Fruit fly (Drosophila melanogaster): Measurements from ENCODE around the gene Prp31.
A peak's percentile ranks its signal among the peaks of the same experiment; 100 is the strongest.

Prp31 gene

dm6 chr3L:15142004-15142890, 16.7 kb upstream of the Prp31 start, which contains the start of gene Pdi:
Pdi (minus strand) TSS chr3L:15142840.
- TF ChIP-seq Clk (GFP tag; optimal IDR thresholded peaks at IDR 0.05): no peak
- TF ChIP-seq kay (GFP tag; ENCODE audit: borderline replicate concordance): peak; percentile 28
- no peak for TF ChIP-seq ovo (GFP tag; optimal IDR thresholded peaks at IDR 0.05)
- TF ChIP-seq bab1 (GFP tag; optimal IDR thresholded peaks at IDR 0.05): peak; percentile 81
- TF ChIP-seq Crg-1 (GFP tag; optimal IDR thresholded peaks at IDR 0.05): peak; percentile 6
- peak; percentile 33 for TF ChIP-seq Mnt (GFP tag; optimal IDR thresholded peaks at IDR 0.05)
- TF ChIP-seq pad (GFP tag; optimal IDR thresholded peaks at IDR 0.05): no peak
- no peak for TF ChIP-seq cnc (optimal IDR thresholded peaks at IDR 0.05)
- TF ChIP-seq tj (GFP tag; optimal IDR thresholded peaks at IDR 0.05): peak; percentile 77
- TF ChIP-seq CG7101 (tag; optimal IDR thresholded peaks at IDR 0.05): peak; percentile 53
- peak; percentile 57 for TF ChIP-seq CG1620 (GFP tag; optimal IDR thresholded peaks at IDR 0.05)
- TF ChIP-seq CG14711 (tag; optimal IDR thresholded peaks at IDR 0.05): no peak
- TF ChIP-seq toe (GFP tag; optimal IDR thresholded peaks at IDR 0.05): peak; percentile 41
- no peak for TF ChIP-seq CG11617 (GFP tag; optimal IDR thresholded peaks at IDR 0.05)
- no peak for TF ChIP-seq CG5204 (GFP tag; optimal IDR thresholded peaks at IDR 0.05)
- TF ChIP-seq Hr96 (GFP tag; optimal IDR thresholded peaks at IDR 0.05): peak; percentile 36
- TF ChIP-seq CG7045 (GFP tag; optimal IDR thresholded peaks at IDR 0.05): no peak
- peak; percentile 3 for TF ChIP-seq cic (GFP tag; optimal IDR thresholded peaks at IDR 0.05)
- peak; percentile 51 for TF ChIP-seq CG33017 (tag; optimal IDR thresholded peaks at IDR 0.05)
- peak; percentile 34 for TF ChIP-seq CG12768 (GFP tag; optimal IDR thresholded peaks at IDR 0.05)

DNA sequence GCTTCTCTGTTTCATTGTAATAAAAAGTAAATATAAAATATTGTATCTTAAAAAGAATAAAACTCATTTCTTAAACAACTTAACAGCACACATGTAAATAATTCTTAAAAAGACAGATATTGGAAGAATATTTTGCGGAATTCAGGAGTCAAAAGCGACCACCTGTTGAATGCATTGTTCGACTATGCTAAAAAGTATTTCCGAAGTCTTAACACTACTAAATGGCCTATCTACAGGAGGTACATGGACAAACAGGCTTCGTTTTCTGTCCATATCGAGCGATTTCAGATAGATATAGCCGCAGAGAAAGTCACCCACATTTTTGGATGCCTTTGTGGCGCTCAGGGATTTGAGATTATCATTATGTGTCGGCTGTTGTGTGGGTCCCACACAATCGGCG, 15.8 kb upstream of the Prp31 start:
- TF ChIP-seq Mnt (GFP tag; optimal IDR thresholded peaks at IDR 0.05) (no peak), CG12768 (GFP tag; optimal IDR thresholded peaks at IDR 0.05) (no peak)

- no peak for TF ChIP-seq cic (GFP tag; optimal IDR thresholded peaks at IDR 0.05)
- TF ChIP-seq CG1620 (GFP tag; optimal IDR thresholded peaks at IDR 0.05): peak; percentile 18
- TF ChIP-seq tj (GFP tag; optimal IDR thresholded peaks at IDR 0.05): peak; percentile 18
- TF ChIP-seq toe (GFP tag; optimal IDR thresholded peaks at IDR 0.05): no peak
- no peak for TF ChIP-seq CG7045 (GFP tag; optimal IDR thresholded peaks at IDR 0.05)
- TF ChIP-seq kay (GFP tag; ENCODE audit: borderline replicate concordance): peak; percentile 74
- TF ChIP-seq Mnt (GFP tag; optimal IDR thresholded peaks at IDR 0.05): peak; percentile 21
- no peak for TF ChIP-seq CG11617 (GFP tag; optimal IDR thresholded peaks at IDR 0.05)
These were observed 15.0 kb upstream of the Prp31 start, which contains the start of the genes CG32147 and Pex3 for dm6 chr3L:15143638-15144600. CG32147 (minus strand) TSS chr3L:15144059. Pex3 (plus strand) TSS chr3L:15144355.

dm6 chr3L:15146643-15147187, 12.2 kb upstream of the Prp31 start, which contains the start of gene FucTA:
FucTA (plus strand) TSS chr3L:15147137.
- TF ChIP-seq ovo (GFP tag; optimal IDR thresholded peaks at IDR 0.05) (peak; percentile 25), CG11617 (GFP tag; optimal IDR thresholded peaks at IDR 0.05) (no peak)

DNA sequence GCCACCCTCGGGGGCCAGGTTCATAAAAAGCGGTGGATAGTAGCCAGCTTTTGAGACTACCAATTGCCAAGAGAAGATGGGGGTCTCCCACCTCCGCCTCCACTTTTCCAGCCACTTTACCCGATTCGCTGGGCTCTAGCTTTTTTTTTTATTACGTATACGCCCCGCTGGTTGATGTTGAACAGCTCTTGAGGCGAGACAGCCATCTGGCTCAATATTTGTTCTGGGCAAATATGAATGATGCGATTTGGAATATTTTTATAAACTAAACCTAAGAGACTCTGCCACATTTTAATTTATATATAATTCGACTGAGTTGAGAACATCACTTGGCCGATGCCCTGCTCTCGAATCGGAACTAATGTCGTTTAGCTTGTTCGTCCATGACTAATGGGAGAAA, 8.9 kb upstream of the Prp31 start:
- TF ChIP-seq CG11617 (GFP tag; optimal IDR thresholded peaks at IDR 0.05) (no peak), CG14711 (tag; optimal IDR thresholded peaks at IDR 0.05) (no peak), CG33017 (tag; optimal IDR thresholded peaks at IDR 0.05) (no peak)

- peak; percentile 42 for TF ChIP-seq CG7101 (tag; optimal IDR thresholded peaks at IDR 0.05)
- no peak for TF ChIP-seq kay (GFP tag; ENCODE audit: borderline replicate concordance)
- peak; percentile 44 for TF ChIP-seq bab1 (GFP tag; optimal IDR thresholded peaks at IDR 0.05)
- TF ChIP-seq Mnt (GFP tag; optimal IDR thresholded peaks at IDR 0.05): peak; percentile 56
These were observed 2.6 kb downstream of the Prp31 start, which contains the start of gene CG6878 for dm6 chr3L:15161549-15161948. CG6878 (plus strand) TSS chr3L:15161817.

dm6 chr3L:15162005-15162404, 3.1 kb downstream of the Prp31 start:
- TF ChIP-seq pad (GFP tag; optimal IDR thresholded peaks at IDR 0.05): no peak
- no peak for TF ChIP-seq cic (GFP tag; optimal IDR thresholded peaks at IDR 0.05)
- no peak for TF ChIP-seq toe (GFP tag; optimal IDR thresholded peaks at IDR 0.05)
- no peak for TF ChIP-seq Clk (GFP tag; optimal IDR thresholded peaks at IDR 0.05)
- TF ChIP-seq ovo (GFP tag; optimal IDR thresholded peaks at IDR 0.05): no peak
- no peak for TF ChIP-seq CG33017 (tag; optimal IDR thresholded peaks at IDR 0.05)
- no peak for TF ChIP-seq Mnt (GFP tag; optimal IDR thresholded peaks at IDR 0.05)
- no peak for TF ChIP-seq CG11617 (GFP tag; optimal IDR thresholded peaks at IDR 0.05)
- no peak for TF ChIP-seq CG7101 (tag; optimal IDR thresholded peaks at IDR 0.05)
- TF ChIP-seq CG1620 (GFP tag; optimal IDR thresholded peaks at IDR 0.05): no peak
- no peak for TF ChIP-seq CG14711 (tag; optimal IDR thresholded peaks at IDR 0.05)
- no peak for TF ChIP-seq CG5204 (GFP tag; optimal IDR thresholded peaks at IDR 0.05)
